Fruit fly (Drosophila melanogaster): Measurements from ENCODE around the gene CG7044.

The CG7044 gene

DNA sequence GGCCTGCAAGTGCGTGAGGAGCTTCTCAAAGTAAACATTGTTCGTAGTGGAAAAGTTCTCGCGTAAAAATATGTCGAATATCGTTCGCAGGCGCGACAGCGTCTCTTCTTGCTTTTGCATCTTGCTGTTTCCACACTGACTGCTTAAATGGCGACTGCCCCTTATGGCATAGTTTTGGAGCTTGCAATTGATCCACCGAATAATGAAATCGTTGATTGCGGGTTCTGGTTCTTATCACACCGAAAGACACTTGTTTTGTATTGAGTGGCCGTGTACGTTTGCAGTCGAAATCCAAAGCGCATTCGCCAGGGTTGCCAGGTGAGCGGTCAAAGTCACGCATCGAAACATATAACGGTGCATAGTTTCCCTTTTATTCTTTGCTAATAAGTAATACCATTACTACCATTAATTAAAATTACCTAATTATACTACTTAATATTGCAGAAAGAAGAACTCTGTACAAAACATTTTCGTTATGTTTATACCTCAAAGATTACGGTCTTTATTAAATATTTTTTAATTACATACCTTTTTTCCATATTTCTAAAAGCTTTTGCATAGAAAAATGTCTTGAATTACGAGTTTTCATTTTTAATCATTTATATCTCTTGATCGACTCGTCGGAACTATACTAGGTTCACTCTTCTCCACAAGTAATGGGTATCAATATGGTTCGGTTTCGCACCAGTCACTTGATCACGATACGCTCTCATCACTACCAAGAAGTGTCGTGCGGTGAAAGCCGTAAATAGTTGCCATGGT, at the start of gene CG7044, which contains the start of gene Tbc1d22:
Gene CG7044 (minus strand): TSS at position 266 of the 762 bp plus-strand sequence.
Gene Tbc1d22 (plus strand): TSS at position 747 of the 762 bp plus-strand sequence.
- TF ChIP-seq psq (optimal IDR thresholded peaks at IDR 0.05) (no peak), pan (optimal IDR thresholded peaks at IDR 0.05) (peak; percentile 89)

DNA sequence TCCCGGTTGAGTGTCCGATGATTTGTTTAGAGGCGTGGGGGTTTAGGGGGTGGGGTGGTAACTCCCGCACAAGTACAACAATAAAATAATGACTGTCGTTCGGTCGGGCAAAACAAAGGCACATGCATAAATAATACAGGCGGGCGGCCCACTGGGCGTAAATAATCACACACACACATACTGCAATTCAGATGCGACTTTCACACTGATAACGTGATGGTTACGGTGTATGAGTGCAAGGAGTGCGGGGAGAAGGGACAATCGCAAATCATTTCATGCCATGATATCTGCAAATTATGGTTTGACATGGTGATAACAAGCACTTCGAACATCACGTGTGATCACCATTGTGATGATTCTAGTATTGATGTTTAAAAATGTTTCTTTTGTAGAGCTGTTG, 48.6 kb upstream of the CG7044 start:
- TF ChIP-seq EcR (GFP tag; optimal IDR thresholded peaks at IDR 0.05) (no peak), CG8478 (optimal IDR thresholded peaks at IDR 0.05) (no peak)

DNA sequence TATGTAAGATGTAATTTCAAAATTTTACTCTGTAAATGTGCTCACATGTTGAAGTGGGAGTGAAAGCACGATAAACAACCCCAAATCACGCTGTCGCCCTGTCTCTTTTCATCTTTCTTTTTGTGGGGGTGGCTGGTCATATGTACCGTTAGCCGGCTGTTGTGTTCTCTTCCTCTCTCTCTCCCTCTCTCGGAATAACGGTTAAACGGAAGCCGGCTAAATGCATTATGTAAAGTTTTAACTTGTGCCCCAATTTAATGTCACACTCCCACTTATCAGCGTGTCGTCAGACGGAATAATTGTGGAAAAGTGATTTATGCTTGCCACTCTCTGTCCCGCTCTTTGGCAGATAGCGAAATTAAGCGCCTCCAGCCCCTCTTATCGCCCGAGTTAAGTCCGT, 39.8 kb upstream of the CG7044 start:
- no peak for TF ChIP-seq EcR (GFP tag; optimal IDR thresholded peaks at IDR 0.05)
- TF ChIP-seq CG8478 (optimal IDR thresholded peaks at IDR 0.05): no peak
- TF ChIP-seq usp (GFP tag; optimal IDR thresholded peaks at IDR 0.05): no peak
- no peak for TF ChIP-seq Dll (optimal IDR thresholded peaks at IDR 0.05)
- no peak for TF ChIP-seq pan (optimal IDR thresholded peaks at IDR 0.05)
- TF ChIP-seq psq (optimal IDR thresholded peaks at IDR 0.05): no peak

DNA sequence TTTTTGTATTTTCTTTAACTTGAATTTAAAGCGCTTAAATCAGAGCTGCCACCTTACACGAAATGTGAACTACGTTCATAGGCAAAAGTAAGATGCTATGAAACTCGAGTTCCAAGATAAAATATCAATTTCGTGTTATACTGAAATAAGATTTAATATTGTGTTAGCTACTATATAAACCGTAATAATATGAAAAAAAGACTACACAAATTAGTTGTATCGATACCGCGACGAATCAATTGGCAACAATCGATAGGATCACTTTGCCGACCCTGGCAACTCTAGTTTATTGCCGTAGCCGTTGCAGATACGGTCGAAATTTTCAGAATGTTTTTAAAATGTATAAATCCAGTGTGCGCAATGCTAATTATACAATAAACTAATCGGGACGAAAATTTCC, 38.9 kb upstream of the CG7044 start, which contains the start of gene SNF4Agamma:
Gene SNF4Agamma (plus strand): TSS at position 282 of the 400 bp plus-strand sequence.
- no peak for TF ChIP-seq usp (GFP tag; optimal IDR thresholded peaks at IDR 0.05)

DNA sequence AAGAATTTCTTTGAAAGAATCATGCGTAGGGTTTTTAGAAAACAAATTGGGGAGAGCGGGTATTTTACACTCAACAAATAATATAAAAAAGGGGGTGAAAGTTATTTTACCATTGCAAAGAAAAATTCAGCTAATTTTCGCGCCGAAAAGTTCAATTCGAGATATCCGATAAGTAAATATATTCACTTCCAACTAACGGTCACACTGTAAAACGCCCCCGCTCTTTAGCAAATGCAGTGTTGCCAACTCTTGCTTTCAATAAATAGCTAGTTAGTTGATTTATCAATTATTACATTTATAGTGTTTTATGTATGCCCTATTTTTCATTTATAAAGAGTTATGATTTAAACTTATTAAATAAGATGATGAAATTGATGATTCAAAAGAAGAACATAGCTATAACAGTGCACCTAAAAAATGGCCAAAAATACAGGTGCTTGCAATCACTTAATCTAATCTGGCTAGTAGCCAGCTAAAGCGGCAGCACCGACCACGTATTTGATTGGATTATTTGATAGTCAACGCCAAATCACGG, 36.8 kb upstream of the CG7044 start, which contains the start of gene meigo:
Gene meigo (plus strand): TSS at position 51 of the 535 bp plus-strand sequence.
- no peak for TF ChIP-seq usp (GFP tag; optimal IDR thresholded peaks at IDR 0.05)
- no peak for TF ChIP-seq EcR (GFP tag; optimal IDR thresholded peaks at IDR 0.05)
- no peak for TF ChIP-seq CG8478 (optimal IDR thresholded peaks at IDR 0.05)
- no peak for TF ChIP-seq psq (optimal IDR thresholded peaks at IDR 0.05)
- TF ChIP-seq Dll (optimal IDR thresholded peaks at IDR 0.05): no peak
- TF ChIP-seq pan (optimal IDR thresholded peaks at IDR 0.05): no peak

DNA sequence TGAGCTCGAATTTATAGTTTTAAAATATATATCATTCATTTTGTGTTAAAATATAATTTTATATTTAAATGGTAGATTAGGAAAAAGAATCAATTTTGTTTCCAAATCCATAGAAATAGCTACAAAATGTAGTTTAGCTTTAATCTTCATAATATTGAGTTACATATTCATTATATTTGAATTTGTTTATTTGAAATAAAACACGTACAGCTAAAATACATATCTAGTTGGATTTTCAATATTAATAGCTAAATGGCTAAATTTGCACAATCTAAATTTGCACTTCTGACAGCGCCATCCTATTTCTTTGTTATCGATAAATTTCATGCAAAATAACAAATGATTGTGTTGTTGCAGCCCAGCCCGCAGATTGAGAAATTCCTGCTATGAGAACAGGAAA, 32.4 kb upstream of the CG7044 start, which contains the start of gene Usp8:
Gene Usp8 (plus strand): TSS at position 312 of the 400 bp plus-strand sequence.
- TF ChIP-seq EcR (GFP tag; optimal IDR thresholded peaks at IDR 0.05): no peak
- no peak for TF ChIP-seq Dll (optimal IDR thresholded peaks at IDR 0.05)

DNA sequence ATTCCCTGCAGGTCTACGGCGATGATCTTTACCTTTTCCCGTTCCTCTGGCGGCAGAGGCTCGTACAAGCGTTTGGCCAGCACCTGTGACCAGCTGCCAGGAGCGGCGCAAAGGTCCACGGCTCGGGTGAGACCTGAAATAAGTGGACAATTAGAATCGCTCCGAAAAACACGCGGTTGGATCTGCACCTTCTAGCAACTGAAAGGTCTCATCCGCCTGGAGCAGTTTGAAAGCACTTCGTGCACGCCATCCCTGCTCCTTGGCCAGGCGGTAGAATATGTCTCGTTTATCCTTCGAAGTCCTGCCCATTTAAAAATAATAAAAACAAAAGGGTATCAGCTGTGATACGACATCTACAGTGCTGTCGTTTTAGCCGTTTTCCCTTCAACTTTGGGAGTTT, 32.0 kb upstream of the CG7044 start, which contains the start of gene Trm7-34:
Gene Trm7-34 (minus strand): TSS at position 365 of the 400 bp plus-strand sequence.
- no peak for TF ChIP-seq usp (GFP tag; optimal IDR thresholded peaks at IDR 0.05)
- no peak for TF ChIP-seq EcR (GFP tag; optimal IDR thresholded peaks at IDR 0.05)
- TF ChIP-seq Dll (optimal IDR thresholded peaks at IDR 0.05): no peak
- TF ChIP-seq pan (optimal IDR thresholded peaks at IDR 0.05): no peak
- TF ChIP-seq CG8478 (optimal IDR thresholded peaks at IDR 0.05): no peak
- TF ChIP-seq psq (optimal IDR thresholded peaks at IDR 0.05): no peak

DNA sequence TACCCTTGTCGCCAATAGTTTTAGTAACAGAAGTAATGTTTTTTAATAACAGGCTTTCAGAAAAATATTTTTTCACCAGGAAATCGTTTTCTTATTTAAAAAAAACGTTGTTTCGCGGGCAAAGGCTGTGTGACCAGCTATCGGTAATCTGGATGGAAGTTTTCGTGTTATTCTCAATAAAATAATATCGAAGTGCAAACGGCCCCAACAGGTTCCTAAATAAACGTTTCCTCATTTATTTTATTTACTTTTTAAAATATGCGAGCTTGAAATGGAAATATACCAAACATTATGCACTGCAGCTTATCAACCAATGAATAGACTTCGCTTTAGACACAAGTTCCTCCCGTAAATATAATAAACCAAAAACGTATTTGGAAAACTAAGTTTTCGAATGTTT, 28.5 kb upstream of the CG7044 start, which contains the start of gene Ice2:
Gene Ice2 (plus strand): TSS at position 167 of the 400 bp plus-strand sequence.
- TF ChIP-seq CG8478 (optimal IDR thresholded peaks at IDR 0.05) (no peak), EcR (GFP tag; optimal IDR thresholded peaks at IDR 0.05) (no peak), Dll (optimal IDR thresholded peaks at IDR 0.05) (no peak), psq (optimal IDR thresholded peaks at IDR 0.05) (no peak), usp (GFP tag; optimal IDR thresholded peaks at IDR 0.05) (no peak), pan (optimal IDR thresholded peaks at IDR 0.05) (no peak)

DNA sequence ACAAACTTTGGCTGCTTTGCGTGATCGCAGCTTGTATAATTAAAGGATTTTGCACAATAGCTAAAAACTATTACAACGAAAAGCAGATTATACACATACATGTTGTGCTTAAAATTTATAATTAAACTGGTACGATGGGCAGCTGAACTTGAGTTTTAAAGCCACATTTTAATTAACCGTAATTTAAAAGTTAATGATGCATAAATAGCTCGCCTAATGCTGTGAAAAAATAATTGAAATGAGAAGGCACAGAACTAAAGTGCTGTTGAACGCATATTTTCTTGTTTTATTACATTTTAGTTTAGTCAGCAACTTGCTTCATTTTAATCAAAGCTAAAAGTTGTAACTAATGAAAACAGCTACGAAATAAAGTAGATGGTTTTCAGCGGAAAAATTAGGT, 28.1 kb upstream of the CG7044 start, which contains the start of gene Obp93a:
Gene Obp93a (minus strand): TSS at position 101 of the 400 bp plus-strand sequence.
- TF ChIP-seq psq (optimal IDR thresholded peaks at IDR 0.05): no peak
- TF ChIP-seq CG8478 (optimal IDR thresholded peaks at IDR 0.05): no peak
- TF ChIP-seq Dll (optimal IDR thresholded peaks at IDR 0.05): no peak
- no peak for TF ChIP-seq EcR (GFP tag; optimal IDR thresholded peaks at IDR 0.05)
- no peak for TF ChIP-seq pan (optimal IDR thresholded peaks at IDR 0.05)

DNA sequence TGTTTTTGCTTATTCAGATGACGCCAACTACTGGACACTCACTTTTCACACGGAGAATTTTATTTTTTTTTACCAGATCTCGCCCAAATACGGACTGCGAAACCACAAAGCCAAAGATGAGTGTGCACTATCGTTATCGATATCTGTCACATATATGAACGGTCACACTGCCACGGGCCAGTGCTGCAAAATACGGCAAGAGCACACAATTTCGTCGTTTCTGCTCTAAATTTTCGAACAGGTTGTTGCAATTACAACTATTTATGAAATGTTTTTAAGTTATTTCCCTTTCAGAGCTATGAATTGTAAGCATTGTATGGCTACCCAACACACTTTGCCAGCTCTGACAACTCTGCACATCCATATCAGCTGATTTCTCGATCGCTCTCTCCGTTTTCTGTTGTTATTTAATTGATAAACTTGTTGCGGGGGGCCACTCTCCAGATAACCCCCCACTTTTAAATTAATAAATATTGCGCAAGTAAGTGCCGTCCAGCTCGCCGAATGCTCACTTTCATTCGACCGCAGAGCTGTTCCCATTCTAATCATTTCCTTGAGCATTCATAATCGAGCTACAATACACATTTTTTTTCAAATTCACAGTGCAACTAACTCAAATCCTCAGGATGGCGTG, 26.0 kb upstream of the CG7044 start, which contains the start of the genes slmb and CG5793:
Gene slmb (minus strand): TSS at position 134 of the 634 bp plus-strand sequence.
Gene CG5793 (plus strand): TSS at position 222 of the 634 bp plus-strand sequence.
- no peak for TF ChIP-seq Dll (optimal IDR thresholded peaks at IDR 0.05)
- TF ChIP-seq CG8478 (optimal IDR thresholded peaks at IDR 0.05): no peak
- no peak for TF ChIP-seq psq (optimal IDR thresholded peaks at IDR 0.05)
- TF ChIP-seq pan (optimal IDR thresholded peaks at IDR 0.05): no peak
- TF ChIP-seq usp (GFP tag; optimal IDR thresholded peaks at IDR 0.05): no peak
- TF ChIP-seq EcR (GFP tag; optimal IDR thresholded peaks at IDR 0.05): no peak

DNA sequence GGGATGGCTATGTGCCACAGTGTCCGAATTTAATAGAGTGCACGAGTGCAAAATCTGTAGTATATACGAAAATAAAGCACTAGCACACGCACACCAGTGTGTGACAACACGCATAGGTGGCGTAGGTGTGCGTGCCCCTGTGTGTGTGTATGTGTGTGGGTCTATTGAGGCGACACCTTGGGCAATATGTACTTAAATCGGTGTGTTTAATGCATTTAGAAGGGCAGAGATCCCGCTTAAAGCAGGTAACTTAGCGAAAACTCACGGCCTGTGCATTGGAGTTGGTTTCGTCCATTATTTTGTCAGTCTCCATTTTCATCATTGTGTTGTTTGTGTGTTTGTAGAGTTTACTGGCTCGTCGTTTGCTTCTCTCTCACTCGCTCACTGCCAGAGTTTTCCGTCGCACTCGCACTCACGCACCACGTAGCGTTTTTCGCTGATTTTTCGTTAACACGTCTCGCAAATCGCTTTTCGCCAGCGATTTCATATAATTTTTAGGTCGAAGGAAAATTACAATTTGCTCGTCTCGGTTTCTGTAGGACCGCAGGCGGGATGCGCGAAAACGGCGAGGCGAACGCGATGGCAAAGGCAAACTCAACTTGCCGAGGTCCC, 25.3 kb upstream of the CG7044 start:
- TF ChIP-seq psq (optimal IDR thresholded peaks at IDR 0.05) (no peak), CG8478 (optimal IDR thresholded peaks at IDR 0.05) (peak; percentile 73)

DNA sequence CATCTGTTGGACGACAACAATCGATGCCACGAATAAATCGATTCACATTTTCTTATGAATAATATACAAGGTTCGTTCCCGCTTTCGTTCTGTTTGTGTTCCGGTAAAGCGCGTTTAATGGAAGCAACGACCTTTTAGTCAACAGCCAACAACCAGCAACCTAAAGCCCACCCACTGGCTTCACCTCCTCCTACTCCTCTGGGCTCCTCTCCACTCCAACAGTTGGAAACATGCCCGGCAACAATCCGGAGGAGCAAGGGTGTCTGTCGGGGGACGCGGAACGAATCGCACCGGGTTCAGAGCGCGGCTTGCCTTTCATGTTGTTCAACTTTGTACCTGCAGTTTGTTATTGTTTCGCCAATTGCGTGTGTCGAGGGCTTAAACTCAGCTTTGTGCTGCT, 22.7 kb upstream of the CG7044 start:
- TF ChIP-seq pan (optimal IDR thresholded peaks at IDR 0.05): no peak
- TF ChIP-seq Dll (optimal IDR thresholded peaks at IDR 0.05): no peak
- no peak for TF ChIP-seq EcR (GFP tag; optimal IDR thresholded peaks at IDR 0.05)
- no peak for TF ChIP-seq psq (optimal IDR thresholded peaks at IDR 0.05)
- TF ChIP-seq CG8478 (optimal IDR thresholded peaks at IDR 0.05): no peak
- TF ChIP-seq usp (GFP tag; optimal IDR thresholded peaks at IDR 0.05): no peak
